Worm (Caenorhabditis elegans): Measurements from ENCODE around the gene emb-27.

The emb-27 gene

ce11 chrII:8177095-8177494, 15.1 kb upstream of the emb-27 start, which contains the start of gene acr-14:
Gene acr-14 (minus strand): TSS chrII:8177195.
- TF ChIP-seq R02D3.7 (tag; optimal IDR thresholded peaks at IDR 0.05) (no peak), ceh-9 (tag; optimal IDR thresholded peaks at IDR 0.05) (no peak), nhr-67 (tag; optimal IDR thresholded peaks at IDR 0.05) (no peak), ceh-82 (tag; optimal IDR thresholded peaks at IDR 0.05) (no peak), nhr-11 (tag; optimal IDR thresholded peaks at IDR 0.05) (no peak), nhr-43 (tag; optimal IDR thresholded peaks at IDR 0.05; ENCODE audit: poor library complexity, severe bottlenecking) (no peak), nhr-76 (tag; optimal IDR thresholded peaks at IDR 0.05) (no peak), tbx-2 (tag; optimal IDR thresholded peaks at IDR 0.05) (no peak), pha-4 (tag; optimal IDR thresholded peaks at IDR 0.05) (no peak), lin-39 (tag; optimal IDR thresholded peaks at IDR 0.05) (no peak), ZK546.5 (tag; optimal IDR thresholded peaks at IDR 0.05) (no peak), fkh-2 (tag; optimal IDR thresholded peaks at IDR 0.05) (no peak), ama-1 (optimal IDR thresholded peaks at IDR 0.05) (no peak), hmg-11 (tag; optimal IDR thresholded peaks at IDR 0.05) (no peak), unc-39 (tag; optimal IDR thresholded peaks at IDR 0.05) (no peak), pqm-1 (tag; optimal IDR thresholded peaks at IDR 0.05) (no peak), elt-3 (tag; optimal IDR thresholded peaks at IDR 0.05) (no peak), ztf-4 (tag; optimal IDR thresholded peaks at IDR 0.05) (no peak)

ce11 chrII:8174148-8174547, 12.2 kb upstream of the emb-27 start:
- TF ChIP-seq nhr-43 (tag; optimal IDR thresholded peaks at IDR 0.05; ENCODE audit: poor library complexity, severe bottlenecking) (no peak), ama-1 (optimal IDR thresholded peaks at IDR 0.05) (no peak), eor-1 (tag; optimal IDR thresholded peaks at IDR 0.05) (no peak), aly-2 (tag; optimal IDR thresholded peaks at IDR 0.05) (no peak), ceh-16 (tag; optimal IDR thresholded peaks at IDR 0.05) (no peak), nhr-67 (tag; optimal IDR thresholded peaks at IDR 0.05) (no peak), hmg-11 (tag; optimal IDR thresholded peaks at IDR 0.05) (no peak), pha-4 (tag; optimal IDR thresholded peaks at IDR 0.05) (no peak), nhr-237 (tag; optimal IDR thresholded peaks at IDR 0.05) (no peak), tbx-2 (tag; optimal IDR thresholded peaks at IDR 0.05) (no peak), unc-39 (tag; optimal IDR thresholded peaks at IDR 0.05) (no peak), ceh-82 (tag; optimal IDR thresholded peaks at IDR 0.05) (no peak), mdl-1 (tag; optimal IDR thresholded peaks at IDR 0.05) (no peak)

ce11 chrII:8173449-8173848, 11.5 kb upstream of the emb-27 start, which contains the start of the genes decr-1.3 and T05C12.1:
Gene decr-1.3 (minus strand): TSS chrII:8173549.
Gene T05C12.1 (plus strand): TSS chrII:8173680.
- TF ChIP-seq fkh-2 (tag; optimal IDR thresholded peaks at IDR 0.05) = no peak
- no peak for TF ChIP-seq egl-27 (tag; optimal IDR thresholded peaks at IDR 0.05)
- no peak for TF ChIP-seq R02D3.7 (tag; optimal IDR thresholded peaks at IDR 0.05)
- no peak for TF ChIP-seq ceh-82 (tag; optimal IDR thresholded peaks at IDR 0.05)
- TF ChIP-seq unc-39 (tag; optimal IDR thresholded peaks at IDR 0.05) = no peak
- no peak for TF ChIP-seq sea-2 (GFP tag; optimal IDR thresholded peaks at IDR 0.05)
- TF ChIP-seq skn-1 (tag; optimal IDR thresholded peaks at IDR 0.05) = no peak
- no peak for TF ChIP-seq lsy-12 (tag; optimal IDR thresholded peaks at IDR 0.05)
- no peak for TF ChIP-seq elt-2 (tag; optimal IDR thresholded peaks at IDR 0.05)

- TF ChIP-seq jun-1 (tag; optimal IDR thresholded peaks at IDR 0.05) (no peak), nhr-25 (tag; optimal IDR thresholded peaks at IDR 0.05) (no peak), sea-2 (GFP tag; optimal IDR thresholded peaks at IDR 0.05) (no peak), fkh-10 (GFP tag; optimal IDR thresholded peaks at IDR 0.05) (no peak), unc-62 (GFP tag; optimal IDR thresholded peaks at IDR 0.05) (no peak), ztf-11 (tag; optimal IDR thresholded peaks at IDR 0.05) (no peak), elt-1 (tag; optimal IDR thresholded peaks at IDR 0.05) (no peak), ceh-16 (tag; optimal IDR thresholded peaks at IDR 0.05) (no peak), R02D3.7 (tag; optimal IDR thresholded peaks at IDR 0.05) (no peak), nfya-1 (tag; optimal IDR thresholded peaks at IDR 0.05; ENCODE audit: insufficient read depth) (no peak), nhr-67 (tag; optimal IDR thresholded peaks at IDR 0.05) (no peak), daf-12 (tag; optimal IDR thresholded peaks at IDR 0.05) (no peak), nhr-77 (tag; optimal IDR thresholded peaks at IDR 0.05) (no peak), ztf-4 (tag; optimal IDR thresholded peaks at IDR 0.05) (no peak), nhr-12 (tag; optimal IDR thresholded peaks at IDR 0.05) (no peak), tbx-2 (tag; optimal IDR thresholded peaks at IDR 0.05) (no peak)
Measured at ce11 chrII:8170374-8170773, 8.4 kb upstream of the emb-27 start, which contains the start of gene T05C12.11. Gene T05C12.11 (minus strand): TSS chrII:8170474.
